Fruit fly (Drosophila melanogaster): Measurements from ENCODE around the gene CG1764.

CG1764 gene

dm6 chrX:13319376-13319883 lies 17.2 kb upstream of the CG1764 start (continued):
- TF ChIP-seq Hr78 (GFP tag; optimal IDR thresholded peaks at IDR 0.05) = no peak

- no peak for TF ChIP-seq Hnf4 (GFP tag; optimal IDR thresholded peaks at IDR 0.05)
- no peak for TF ChIP-seq N (GFP tag; optimal IDR thresholded peaks at IDR 0.05)
- no peak for TF ChIP-seq Jra (GFP tag; optimal IDR thresholded peaks at IDR 0.05)
- no peak for TF ChIP-seq dl (GFP tag; optimal IDR thresholded peaks at IDR 0.05; ENCODE audit: insufficient read depth in 1 of 2, partially characterized antibody in 2 of 2)
- no peak for TF ChIP-seq br (GFP tag; optimal IDR thresholded peaks at IDR 0.05)
- no peak for TF ChIP-seq dsf (GFP tag; optimal IDR thresholded peaks at IDR 0.05; ENCODE audit: borderline replicate concordance)
- no peak for TF ChIP-seq HLH106 (tag; optimal IDR thresholded peaks at IDR 0.05)
- no peak for TF ChIP-seq Hr83 (GFP tag; optimal IDR thresholded peaks at IDR 0.05; ENCODE audit: poor library complexity, severe bottlenecking)
- TF ChIP-seq rgr (GFP tag; optimal IDR thresholded peaks at IDR 0.05) = no peak
- no peak for TF ChIP-seq Abd-B (GFP tag; optimal IDR thresholded peaks at IDR 0.05)
- TF ChIP-seq lola (GFP tag; optimal IDR thresholded peaks at IDR 0.05) = no peak
- TF ChIP-seq jim (GFP tag; optimal IDR thresholded peaks at IDR 0.05) = no peak
Measured at dm6 chrX:13315463-13315817, 13.2 kb upstream of the CG1764 start.

DNA sequence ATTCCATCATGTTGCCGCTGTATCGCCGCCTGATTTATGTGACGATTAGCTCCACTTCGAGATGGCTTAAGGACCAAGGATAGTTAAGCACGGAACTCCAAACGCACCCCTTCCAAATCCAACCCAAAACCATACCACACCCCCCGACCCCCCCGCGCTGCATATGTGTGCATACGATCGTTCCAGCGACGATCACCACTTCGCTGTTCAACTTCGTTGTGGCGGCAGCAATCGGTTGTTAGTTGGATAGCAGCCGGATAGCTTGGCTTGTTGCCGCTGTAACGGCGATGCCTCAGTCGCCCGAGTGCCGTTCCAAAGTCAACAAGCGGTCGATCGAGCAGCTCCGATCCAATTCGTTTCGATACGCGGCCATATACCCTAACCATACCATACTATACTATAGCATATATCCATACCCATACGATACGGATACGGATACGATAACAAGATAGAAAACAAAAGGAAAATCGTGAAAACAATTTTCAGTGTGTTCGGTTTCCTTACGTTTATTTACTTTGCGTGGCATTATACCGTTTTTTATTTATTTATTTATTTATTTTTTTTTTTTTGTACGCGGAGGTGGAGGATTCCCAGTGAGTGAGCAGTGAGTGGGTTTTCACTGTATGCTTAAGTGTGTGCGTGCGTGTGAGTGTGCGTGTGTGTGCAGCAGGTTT lies 12.7 kb upstream of the CG1764 start:
- TF ChIP-seq Dfd (GFP tag; optimal IDR thresholded peaks at IDR 0.05) (peak; percentile 25), CG32264 (GFP tag; optimal IDR thresholded peaks at IDR 0.05) (no peak)

dm6 chrX:13314323-13314722 lies 12.1 kb upstream of the CG1764 start:
- TF ChIP-seq dl (GFP tag; optimal IDR thresholded peaks at IDR 0.05; ENCODE audit: insufficient read depth in 1 of 2, partially characterized antibody in 2 of 2) = no peak
- TF ChIP-seq N (GFP tag; optimal IDR thresholded peaks at IDR 0.05) = no peak
- no peak for TF ChIP-seq Myc (optimal IDR thresholded peaks at IDR 0.05)
- no peak for TF ChIP-seq fru (GFP tag; optimal IDR thresholded peaks at IDR 0.05)
- no peak for TF ChIP-seq Abd-B (GFP tag; optimal IDR thresholded peaks at IDR 0.05)
- TF ChIP-seq psq (GFP tag; optimal IDR thresholded peaks at IDR 0.05) = no peak
- no peak for TF ChIP-seq CG32264 (GFP tag; optimal IDR thresholded peaks at IDR 0.05)
- no peak for TF ChIP-seq ey (GFP tag; optimal IDR thresholded peaks at IDR 0.05)
- no peak for TF ChIP-seq GATAd (GFP tag; optimal IDR thresholded peaks at IDR 0.05)
- TF ChIP-seq sv (GFP tag; optimal IDR thresholded peaks at IDR 0.05) = no peak
- no peak for TF ChIP-seq dsf (GFP tag; optimal IDR thresholded peaks at IDR 0.05; ENCODE audit: borderline replicate concordance)
- no peak for TF ChIP-seq jim (GFP tag; optimal IDR thresholded peaks at IDR 0.05)
- no peak for TF ChIP-seq Dfd (GFP tag; optimal IDR thresholded peaks at IDR 0.05)
- TF ChIP-seq Mio (GFP tag; optimal IDR thresholded peaks at IDR 0.05) = no peak
- TF ChIP-seq usp (GFP tag; optimal IDR thresholded peaks at IDR 0.05) = no peak
- no peak for TF ChIP-seq h (GFP tag; optimal IDR thresholded peaks at IDR 0.05)
- no peak for TF ChIP-seq dmrt93B (GFP tag; optimal IDR thresholded peaks at IDR 0.05)
- TF ChIP-seq foxo (GFP tag; optimal IDR thresholded peaks at IDR 0.05) = no peak

- TF ChIP-seq OdsH (GFP tag; optimal IDR thresholded peaks at IDR 0.05) (no peak), Vsx2 (GFP tag; optimal IDR thresholded peaks at IDR 0.05; ENCODE audit: partially characterized antibody) (no peak), h (GFP tag; optimal IDR thresholded peaks at IDR 0.05) (no peak), Myc (optimal IDR thresholded peaks at IDR 0.05) (no peak), Rel (GFP tag; optimal IDR thresholded peaks at IDR 0.05) (no peak), Rel (tag; optimal IDR thresholded peaks at IDR 0.05) (no peak), Abd-B (GFP tag; optimal IDR thresholded peaks at IDR 0.05) (no peak), lola (GFP tag; optimal IDR thresholded peaks at IDR 0.05) (no peak), br (GFP tag; optimal IDR thresholded peaks at IDR 0.05) (no peak), ey (GFP tag; optimal IDR thresholded peaks at IDR 0.05) (no peak), jim (GFP tag; optimal IDR thresholded peaks at IDR 0.05) (no peak), usp (GFP tag; optimal IDR thresholded peaks at IDR 0.05) (no peak)
Measured at dm6 chrX:13313133-13313532, 10.9 kb upstream of the CG1764 start.

DNA sequence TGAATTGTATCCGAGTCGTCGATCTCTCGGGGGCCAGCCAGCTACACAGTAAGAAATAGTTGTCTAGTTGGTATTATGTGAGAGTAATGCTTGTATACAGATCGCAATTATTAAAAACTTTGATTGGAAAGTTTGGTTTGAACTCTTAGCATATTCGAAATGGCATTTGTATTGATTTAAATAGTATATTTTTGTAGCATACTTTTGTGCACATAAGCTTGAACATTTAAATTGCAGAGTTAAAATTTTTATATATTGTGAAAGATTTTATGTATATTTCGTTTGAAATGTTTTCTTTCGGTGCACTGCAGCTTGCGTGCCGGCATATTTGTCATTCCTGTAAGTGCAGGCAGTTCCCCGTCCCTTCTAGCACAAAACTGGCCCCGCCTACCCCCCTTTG lies 10.0 kb upstream of the CG1764 start:
- TF ChIP-seq fru (GFP tag; optimal IDR thresholded peaks at IDR 0.05) (peak; percentile 53), CG9705 (GFP tag; optimal IDR thresholded peaks at IDR 0.05) (no peak), Rel (GFP tag; optimal IDR thresholded peaks at IDR 0.05) (no peak), Rel (tag; optimal IDR thresholded peaks at IDR 0.05) (peak; percentile 5), dmrt93B (GFP tag; optimal IDR thresholded peaks at IDR 0.05) (peak; percentile 47), psq (GFP tag; optimal IDR thresholded peaks at IDR 0.05) (peak; percentile 35), HLH106 (tag; optimal IDR thresholded peaks at IDR 0.05) (peak; percentile 75), OdsH (GFP tag; optimal IDR thresholded peaks at IDR 0.05) (peak; percentile 20), dl (GFP tag; optimal IDR thresholded peaks at IDR 0.05; ENCODE audit: insufficient read depth in 1 of 2, partially characterized antibody in 2 of 2) (no peak), h (GFP tag; optimal IDR thresholded peaks at IDR 0.05) (peak; percentile 47), brk (GFP tag; optimal IDR thresholded peaks at IDR 0.05) (no peak), lola (GFP tag; optimal IDR thresholded peaks at IDR 0.05) (no peak), sage (GFP tag; optimal IDR thresholded peaks at IDR 0.05) (no peak), woc (GFP tag; optimal IDR thresholded peaks at IDR 0.05) (peak; percentile 14), Jra (GFP tag; optimal IDR thresholded peaks at IDR 0.05) (no peak), usp (GFP tag; optimal IDR thresholded peaks at IDR 0.05) (no peak), br (GFP tag; optimal IDR thresholded peaks at IDR 0.05) (peak; percentile 31), Vsx2 (GFP tag; optimal IDR thresholded peaks at IDR 0.05; ENCODE audit: partially characterized antibody) (no peak), foxo (GFP tag; optimal IDR thresholded peaks at IDR 0.05) (peak in 1 of 2 experiments; percentile 56), Hr78 (GFP tag; optimal IDR thresholded peaks at IDR 0.05) (no peak), Mio (GFP tag; optimal IDR thresholded peaks at IDR 0.05) (no peak), Sp1 (GFP tag; optimal IDR thresholded peaks at IDR 0.05) (peak; percentile 74), Dif (GFP tag; optimal IDR thresholded peaks at IDR 0.05; ENCODE audit: partially characterized antibody) (no peak), Hnf4 (GFP tag; optimal IDR thresholded peaks at IDR 0.05) (peak; percentile 14)

Measured in whole organism, wandering third instar larva.